Fruit fly (Drosophila melanogaster): Measurements from ENCODE around the gene Ino80.

DNA sequence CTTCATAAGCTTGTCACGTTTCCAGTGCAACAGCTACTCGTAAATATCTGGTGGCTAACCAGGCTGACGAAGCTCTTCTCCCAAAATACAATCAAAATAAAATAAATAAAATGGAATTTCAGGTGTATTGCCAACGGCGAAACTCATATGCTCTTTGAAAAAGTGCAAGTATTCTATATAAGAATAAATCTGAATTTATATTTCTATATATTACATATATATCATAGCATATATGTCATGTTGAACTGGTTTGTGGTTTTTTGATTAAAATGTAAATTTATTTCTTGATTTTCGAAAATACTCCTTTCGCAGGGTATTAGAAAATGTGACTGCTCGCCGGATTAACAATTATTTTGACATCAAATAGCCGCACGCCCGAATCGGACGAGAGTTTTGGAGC, 55.3 kb downstream of the Ino80 start:
- TF ChIP-seq lola (GFP tag; optimal IDR thresholded peaks at IDR 0.05) (no peak), dsf (GFP tag; optimal IDR thresholded peaks at IDR 0.05; ENCODE audit: borderline replicate concordance) (no peak), N (GFP tag; optimal IDR thresholded peaks at IDR 0.05) (no peak), Mio (GFP tag; optimal IDR thresholded peaks at IDR 0.05) (no peak), Dfd (GFP tag; optimal IDR thresholded peaks at IDR 0.05) (no peak), pan (optimal IDR thresholded peaks at IDR 0.05) (no peak), usp (GFP tag; optimal IDR thresholded peaks at IDR 0.05) (no peak), Rel (GFP tag; optimal IDR thresholded peaks at IDR 0.05) (no peak), Rel (tag; optimal IDR thresholded peaks at IDR 0.05) (no peak)
